Worm (Caenorhabditis elegans): ENCODE data around the gene snu-13.
A peak's percentile ranks its signal among the peaks of the same experiment; 100 is the strongest.

The snu-13 gene

DNA sequence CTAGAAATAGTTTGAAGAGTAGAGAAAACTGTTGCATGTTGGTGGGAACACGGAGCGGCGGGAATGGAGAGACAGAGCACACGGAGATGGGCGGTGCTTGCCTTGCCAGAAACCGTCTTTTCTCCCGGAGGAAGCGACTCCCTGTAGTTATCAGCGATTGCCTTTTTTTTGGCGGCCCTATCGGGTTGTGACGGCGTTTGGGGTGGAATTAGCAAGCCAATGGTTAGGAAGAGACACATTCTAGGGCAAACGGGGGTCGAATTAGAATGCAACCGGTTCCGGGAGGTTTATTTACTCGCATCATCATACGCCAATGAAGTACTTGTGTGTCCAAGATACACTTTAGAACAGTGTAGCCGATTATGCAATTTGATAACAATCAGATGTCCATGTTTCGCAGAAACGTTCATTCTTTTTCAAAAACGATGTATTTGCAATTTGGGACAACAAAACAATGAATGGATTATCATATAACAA, 756 bp downstream of the snu-13 start, which contains the start of gene lact-3 (continued):
- TF ChIP-seq hlh-12 (tag; optimal IDR thresholded peaks at IDR 0.05), result no peak
- no peak for TF ChIP-seq zim-3 (tag; optimal IDR thresholded peaks at IDR 0.05)
- TF ChIP-seq lsl-1 (GFP tag; optimal IDR thresholded peaks at IDR 0.05), result peak; percentile 23
- no peak for TF ChIP-seq cebp-1 (GFP tag; IDR thresholded peaks at IDR 0.05)
- peak; percentile 38 for TF ChIP-seq cebp-1 (tag; optimal IDR thresholded peaks at IDR 0.05)
- TF ChIP-seq madf-3 (GFP tag; IDR thresholded peaks at IDR 0.05), result peak; percentile 80; the same call in 1 of the 2 replicates
- peak; percentile 37 for TF ChIP-seq xnd-1 (tag; optimal IDR thresholded peaks at IDR 0.05)
- 0 out of 2 replicates have a peak, but pooled peaks have one; percentile 41 for TF ChIP-seq Y95B8A.8 (GFP tag; IDR thresholded peaks at IDR 0.05)
- no peak for TF ChIP-seq ZK185.1 (tag; optimal IDR thresholded peaks at IDR 0.05; ENCODE audit: poor library complexity, severe bottlenecking)
- no peak for TF ChIP-seq ets-4 (GFP tag; optimal IDR thresholded peaks at IDR 0.05)
- no peak for TF ChIP-seq let-607 (tag; optimal IDR thresholded peaks at IDR 0.05)
- peak; percentile 23 for TF ChIP-seq ceh-79 (tag; optimal IDR thresholded peaks at IDR 0.05)
- no peak for TF ChIP-seq rec-8 (tag; optimal IDR thresholded peaks at IDR 0.05)
- TF ChIP-seq D2030.7 (GFP tag; IDR thresholded peaks at IDR 0.05), result no peak
- peak; percentile 23 for TF ChIP-seq athp-1 (tag; optimal IDR thresholded peaks at IDR 0.05)
- TF ChIP-seq K11D2.4 (GFP tag; IDR thresholded peaks at IDR 0.05), result no peak
- TF ChIP-seq hsf-1 (GFP tag; IDR thresholded peaks at IDR 0.05), result peak; percentile 68
- TF ChIP-seq madf-8 (GFP tag; conservative IDR thresholded peaks at IDR 0.05), result no peak; the same call in 1 of the 2 replicates
- TF ChIP-seq nhr-179 (tag; optimal IDR thresholded peaks at IDR 0.05), result no peak
- peak; percentile 65 for TF ChIP-seq madf-6 (GFP tag; IDR thresholded peaks at IDR 0.05)
- TF ChIP-seq B0336.3 (GFP tag; IDR thresholded peaks at IDR 0.05), result peak; percentile 90
- no peak for TF ChIP-seq F23B12.7 (tag; optimal IDR thresholded peaks at IDR 0.05; ENCODE audit: insufficient read depth)
- no peak for TF ChIP-seq snpc-3.4 (tag; optimal IDR thresholded peaks at IDR 0.05)
- no peak for TF ChIP-seq pbrm-1 (GFP tag; IDR thresholded peaks at IDR 0.05)
- TF ChIP-seq sptf-2 (GFP tag; optimal IDR thresholded peaks at IDR 0.05), result no peak
- TF ChIP-seq cebp-2 (GFP tag; IDR thresholded peaks at IDR 0.05), result 0 out of 2 replicates have a peak, but pooled peaks have one; percentile 72
- no peak for TF ChIP-seq ama-1 (optimal IDR thresholded peaks at IDR 0.05)
- TF ChIP-seq ama-1 (GFP tag; optimal IDR thresholded peaks at IDR 0.05), result peak in 1 of 2 experiments; percentile 34
- peak; percentile 70 for TF ChIP-seq F49E8.2 (tag; optimal IDR thresholded peaks at IDR 0.05; ENCODE audit: insufficient read depth)
- TF ChIP-seq rcor-1 (GFP tag; IDR thresholded peaks at IDR 0.05), result 0 out of 2 replicates have a peak, but pooled peaks have one; percentile 13
- peak; percentile 35 for TF ChIP-seq chd-7 (tag; optimal IDR thresholded peaks at IDR 0.05)
- no peak for TF ChIP-seq fkh-3 (tag; optimal IDR thresholded peaks at IDR 0.05)
- no peak for TF ChIP-seq ccch-3 (GFP tag; optimal IDR thresholded peaks at IDR 0.05)
- TF ChIP-seq nhr-80 (tag; optimal IDR thresholded peaks at IDR 0.05), result peak; percentile 67
- no peak for TF ChIP-seq nhr-90 (tag; optimal IDR thresholded peaks at IDR 0.05)
- TF ChIP-seq hmg-1.2 (GFP tag; IDR thresholded peaks at IDR 0.05), result peak; percentile 49
- peak; percentile 43 for TF ChIP-seq mcd-1 (GFP tag; IDR thresholded peaks at IDR 0.05)
- no peak for TF ChIP-seq ztf-22 (GFP tag; optimal IDR thresholded peaks at IDR 0.05)
- TF ChIP-seq ztf-25 (GFP tag; IDR thresholded peaks at IDR 0.05), result no peak
- no peak for TF ChIP-seq pha-4 (tag; optimal IDR thresholded peaks at IDR 0.05)
- TF ChIP-seq attf-6 (GFP tag; IDR thresholded peaks at IDR 0.05), result 0 out of 2 replicates have a peak, but pooled peaks have one; percentile 29
- peak; percentile 31 for TF ChIP-seq F33H1.4 (GFP tag; IDR thresholded peaks at IDR 0.05)
- no peak for TF ChIP-seq mxl-1 (tag; optimal IDR thresholded peaks at IDR 0.05)
- peak; percentile 75 for TF ChIP-seq Y53G8AR.9 (GFP tag; conservative IDR thresholded peaks at IDR 0.05)
- no peak for TF ChIP-seq madf-10 (tag; optimal IDR thresholded peaks at IDR 0.05)
- no peak for TF ChIP-seq ceh-27 (GFP tag; optimal IDR thresholded peaks at IDR 0.05)
- no peak for TF ChIP-seq ceh-40 (GFP tag; IDR thresholded peaks at IDR 0.05)
- peak; percentile 18 for TF ChIP-seq unc-130 (GFP tag; optimal IDR thresholded peaks at IDR 0.05)
- no peak for TF ChIP-seq egl-18 (GFP tag; IDR thresholded peaks at IDR 0.05)

Data from whole organism, young adult.